Fruit fly (Drosophila melanogaster): Measurements from ENCODE around the gene Sbat.

Sbat gene

DNA sequence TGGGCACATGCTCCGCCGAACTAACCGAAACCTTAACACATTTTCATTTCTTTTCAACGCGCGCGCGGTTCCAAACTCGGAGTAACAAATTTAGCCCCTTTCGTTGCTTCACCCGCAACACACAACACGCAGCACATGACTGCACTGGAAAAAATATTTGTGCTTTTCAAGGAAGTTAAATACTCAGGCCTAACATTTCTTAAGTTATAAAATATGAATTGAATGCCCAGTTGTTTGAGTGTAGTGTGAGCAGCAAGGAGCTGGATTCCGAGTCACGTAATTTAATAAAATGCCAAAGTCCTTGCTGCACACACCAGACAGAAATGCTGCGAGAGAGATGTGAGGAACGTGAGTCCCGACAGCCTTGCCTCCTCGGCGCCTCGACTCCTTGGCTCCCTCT is 23.3 kb downstream of the Sbat start (continued):
- TF ChIP-seq CG12071 (GFP tag; optimal IDR thresholded peaks at IDR 0.05) (no peak), zf30C (GFP tag; optimal IDR thresholded peaks at IDR 0.05) (peak; percentile 20), hkb (optimal IDR thresholded peaks at IDR 0.05) (no peak), hkb (GFP tag; IDR thresholded peaks at IDR 0.05) (0 out of 2 replicates have a peak, but pooled peaks have one; percentile 7), CG17328 (GFP tag; IDR thresholded peaks at IDR 0.05) (no peak), slp2 (GFP tag; optimal IDR thresholded peaks at IDR 0.05) (no peak), Dref (GFP tag; IDR thresholded peaks at IDR 0.05) (no peak), lilli (GFP tag; optimal IDR thresholded peaks at IDR 0.05) (peak; percentile 53), CG14667 (GFP tag; IDR thresholded peaks at IDR 0.05) (no peak), CG6791 (GFP tag; IDR thresholded peaks at IDR 0.05; ENCODE audit: partially characterized antibody) (no peak), corto (GFP tag; optimal IDR thresholded peaks at IDR 0.05) (no peak), tll (GFP tag; optimal IDR thresholded peaks at IDR 0.05) (no peak), CG18599 (GFP tag; optimal IDR thresholded peaks at IDR 0.05) (peak; percentile 52), CG34376 (GFP tag; optimal IDR thresholded peaks at IDR 0.05) (no peak), CG10979 (tag; optimal IDR thresholded peaks at IDR 0.05) (no peak), CG31388 (GFP tag; optimal IDR thresholded peaks at IDR 0.05) (no peak), peb (GFP tag; IDR thresholded peaks at IDR 0.05) (no peak), sim (GFP tag; IDR thresholded peaks at IDR 0.05) (no peak), HLH54F (GFP tag; optimal IDR thresholded peaks at IDR 0.05) (no peak), B-H2 (GFP tag; optimal IDR thresholded peaks at IDR 0.05) (no peak), lmd (GFP tag; IDR thresholded peaks at IDR 0.05) (0 out of 2 replicates have a peak, but pooled peaks have one; percentile 23), CG32532 (GFP tag; IDR thresholded peaks at IDR 0.05) (0 out of 2 replicates have a peak, but pooled peaks have one; percentile 8), CG17912 (GFP tag; optimal IDR thresholded peaks at IDR 0.05) (no peak), chinmo (GFP tag; IDR thresholded peaks at IDR 0.05; ENCODE audit: partially characterized antibody) (0 out of 4 replicates have a peak, but pooled peaks have one; percentile 39), sqz (GFP tag; optimal IDR thresholded peaks at IDR 0.05) (no peak), ftz-f1 (GFP tag; optimal IDR thresholded peaks at IDR 0.05) (no peak), CG12104 (GFP tag; optimal IDR thresholded peaks at IDR 0.05) (no peak), PHDP (tag; optimal IDR thresholded peaks at IDR 0.05) (no peak), toy (GFP tag; IDR thresholded peaks at IDR 0.05) (no peak), klu (GFP tag; IDR thresholded peaks at IDR 0.05) (no peak)

DNA sequence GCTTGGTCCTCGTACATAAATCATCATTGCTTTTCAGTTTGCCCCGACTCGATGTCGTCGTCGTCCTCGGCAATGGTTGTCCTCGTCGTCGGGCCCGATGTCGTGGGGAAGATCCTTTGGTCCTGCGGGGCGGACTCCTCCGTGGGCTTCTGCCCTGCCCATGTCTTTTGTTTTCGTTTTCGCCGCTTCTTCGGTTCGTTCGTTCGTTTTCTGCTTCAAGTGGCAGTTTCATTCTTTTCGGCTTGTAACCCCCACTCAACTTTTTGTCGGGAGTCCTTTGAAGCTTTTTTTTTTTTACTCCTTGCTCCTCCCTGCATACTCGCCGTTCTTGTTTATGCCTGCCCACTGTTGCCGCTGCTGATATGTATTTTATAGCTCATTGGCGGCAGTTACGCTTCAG is 25.5 kb downstream of the Sbat start:
- TF ChIP-seq Deaf1 (tag; optimal IDR thresholded peaks at IDR 0.05) (peak; percentile 80), Scr (GFP tag; IDR thresholded peaks at IDR 0.05; ENCODE audit: partially characterized antibody) (no peak), CG11085 (GFP tag; IDR thresholded peaks at IDR 0.05) (no peak), CG13894 (tag; optimal IDR thresholded peaks at IDR 0.05) (peak; percentile 57), CG9215 (GFP tag; IDR thresholded peaks at IDR 0.05) (no peak), abd-A (tag; optimal IDR thresholded peaks at IDR 0.05) (peak; percentile 28)

DNA sequence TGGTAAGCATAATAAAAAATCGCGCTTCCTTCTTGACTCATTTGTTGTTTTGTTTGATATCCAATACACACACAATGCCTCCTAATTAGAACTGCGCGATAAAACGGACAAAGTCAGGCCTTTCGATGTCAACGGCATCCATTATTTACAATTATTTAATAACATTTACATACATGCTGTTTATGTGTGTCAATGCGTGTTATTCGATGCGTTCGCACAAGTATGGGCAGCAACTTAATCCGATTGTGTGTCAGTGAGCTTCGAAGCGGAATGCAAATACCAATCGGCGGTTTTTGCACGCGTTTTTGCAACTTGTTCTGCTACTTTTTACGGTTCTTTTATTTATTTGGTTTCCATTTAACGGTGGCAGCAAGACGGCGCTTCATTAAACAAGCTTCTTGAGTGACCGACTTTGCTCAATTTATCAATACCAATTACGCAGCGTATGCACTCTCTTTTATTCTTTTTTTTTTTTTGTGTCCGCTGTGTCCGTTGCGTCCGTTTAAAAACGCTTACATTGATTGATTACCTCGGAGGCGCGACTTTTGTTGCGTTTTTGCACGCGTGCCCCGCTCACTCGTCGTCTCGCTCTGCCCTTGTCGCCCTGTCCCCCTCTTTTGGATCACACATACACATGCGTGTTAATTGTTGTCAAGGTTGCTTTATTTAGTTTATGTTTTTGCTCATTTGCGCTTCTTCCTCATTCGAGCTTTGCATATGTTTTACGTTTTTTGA is 26.3 kb downstream of the Sbat start:
- TF ChIP-seq CG8281 (tag; optimal IDR thresholded peaks at IDR 0.05), result peak; percentile 16
- TF ChIP-seq CG9609 (GFP tag; optimal IDR thresholded peaks at IDR 0.05), result no peak
- no peak for TF ChIP-seq CG8388 (GFP tag; optimal IDR thresholded peaks at IDR 0.05)
- TF ChIP-seq br (optimal IDR thresholded peaks at IDR 0.05), result no peak
- TF ChIP-seq phol (tag; optimal IDR thresholded peaks at IDR 0.05), result no peak
- TF ChIP-seq sens (GFP tag), result peak; percentile 73
- TF ChIP-seq Ssrp (tag; optimal IDR thresholded peaks at IDR 0.05), result no peak
- TF ChIP-seq crol (GFP tag; IDR thresholded peaks at IDR 0.05), result 0 out of 2 replicates have a peak, but pooled peaks have one; percentile 27
- TF ChIP-seq pan (optimal IDR thresholded peaks at IDR 0.05), result no peak
- TF ChIP-seq pan (GFP tag; optimal IDR thresholded peaks at IDR 0.05 in 1 of 2, IDR thresholded peaks at IDR 0.05 in 1 of 2), result no peak
- no peak for TF ChIP-seq CG32532 (GFP tag; IDR thresholded peaks at IDR 0.05)
- peak; percentile 11 for TF ChIP-seq CG6813 (GFP tag; optimal IDR thresholded peaks at IDR 0.05)
- TF ChIP-seq bsh (GFP tag; optimal IDR thresholded peaks at IDR 0.05), result peak in 1 of 2 experiments; percentile 1
- no peak for TF ChIP-seq psq (GFP tag; optimal IDR thresholded peaks at IDR 0.05)
